Worm (Caenorhabditis elegans): ENCODE results near the gene epc-1.

epc-1 gene

DNA sequence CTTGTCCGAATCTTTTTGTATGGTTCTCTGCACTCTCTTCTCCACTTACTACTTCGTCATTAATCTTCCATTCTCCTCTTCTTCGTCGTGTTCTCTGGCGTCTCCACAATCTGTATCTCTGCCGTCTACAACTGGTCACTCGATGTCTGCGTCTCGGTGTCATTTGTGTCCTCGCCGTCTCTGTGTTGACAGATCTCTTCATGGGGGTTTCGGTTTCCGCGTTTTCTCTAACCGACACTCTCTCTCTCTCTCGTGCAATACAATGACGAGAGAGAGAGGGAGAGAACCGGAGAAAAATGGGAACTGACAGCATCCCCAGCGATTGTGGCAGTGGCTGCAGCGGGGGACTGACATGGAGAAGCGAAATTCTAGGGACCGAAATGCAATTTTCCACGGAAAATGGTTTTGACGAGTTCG, 4.1 kb upstream of the epc-1 start:
- TF ChIP-seq F39B2.1 (GFP tag; IDR thresholded peaks at IDR 0.05) (no peak), cebp-2 (GFP tag; IDR thresholded peaks at IDR 0.05) (no peak), mes-4 (tag; optimal IDR thresholded peaks at IDR 0.05) (no peak), atf-7 (tag; optimal IDR thresholded peaks at IDR 0.05) (peak; percentile 97), sdz-38 (tag; optimal IDR thresholded peaks at IDR 0.05) (no peak), F57C9.4 (tag; optimal IDR thresholded peaks at IDR 0.05) (no peak), nfyb-1 (GFP tag; IDR thresholded peaks at IDR 0.05) (peak; percentile 97), ZK185.1 (tag; optimal IDR thresholded peaks at IDR 0.05; ENCODE audit: poor library complexity, severe bottlenecking) (peak; percentile 83), C06A6.2 (GFP tag; conservative IDR thresholded peaks at IDR 0.05) (peak; percentile 95), F33H1.4 (GFP tag; IDR thresholded peaks at IDR 0.05) (no peak; the same call in 1 of the 2 replicates), attf-5 (GFP tag; optimal IDR thresholded peaks at IDR 0.05) (peak; percentile 91), lsl-1 (GFP tag; optimal IDR thresholded peaks at IDR 0.05) (no peak), nfya-1 (tag; optimal IDR thresholded peaks at IDR 0.05; ENCODE audit: borderline replicate concordance, insufficient read depth) (no peak), madf-8 (GFP tag; conservative IDR thresholded peaks at IDR 0.05) (no peak), ceh-27 (GFP tag; optimal IDR thresholded peaks at IDR 0.05) (peak; percentile 95), attf-6 (GFP tag; IDR thresholded peaks at IDR 0.05) (no peak), Y95B8A.8 (GFP tag; IDR thresholded peaks at IDR 0.05) (peak; percentile 76), somi-1 (GFP tag; optimal IDR thresholded peaks at IDR 0.05) (peak; percentile 99), snpc-1.3 (tag; optimal IDR thresholded peaks at IDR 0.05; ENCODE audit: insufficient read depth) (no peak), nhr-120 (GFP tag; IDR thresholded peaks at IDR 0.05) (no peak), B0019.2 (GFP tag; conservative IDR thresholded peaks at IDR 0.05) (no peak), ztf-6 (GFP tag; IDR thresholded peaks at IDR 0.05) (peak; percentile 61; the same call in 1 of the 2 replicates), athp-1 (tag; optimal IDR thresholded peaks at IDR 0.05) (peak; percentile 76), ztf-18 (tag; optimal IDR thresholded peaks at IDR 0.05) (peak; percentile 49), rcor-1 (GFP tag; IDR thresholded peaks at IDR 0.05) (peak; percentile 87), K12H6.12 (tag; optimal IDR thresholded peaks at IDR 0.05) (peak; percentile 98), unc-130 (GFP tag; optimal IDR thresholded peaks at IDR 0.05) (no peak), madf-10 (tag; optimal IDR thresholded peaks at IDR 0.05) (peak; percentile 94), Y56A3A.18 (GFP tag; IDR thresholded peaks at IDR 0.05) (0 out of 2 replicates have a peak, but pooled peaks have one; percentile 59), sptf-2 (GFP tag; optimal IDR thresholded peaks at IDR 0.05) (no peak), tlf-1 (GFP tag; optimal IDR thresholded peaks at IDR 0.05) (peak; percentile 92), T07F8.4 (tag; optimal IDR thresholded peaks at IDR 0.05) (peak; percentile 9), xnd-1 (tag; optimal IDR thresholded peaks at IDR 0.05) (no peak), dox-1 (GFP tag; IDR thresholded peaks at IDR 0.05) (peak; percentile 91), ztf-3 (GFP tag; optimal IDR thresholded peaks at IDR 0.05) (peak; percentile 86), mcd-1 (GFP tag; IDR thresholded peaks at IDR 0.05) (peak; percentile 86), akir-1 (GFP tag; optimal IDR thresholded peaks at IDR 0.05) (peak; percentile 82), bed-2 (GFP tag; IDR thresholded peaks at IDR 0.05) (0 out of 2 replicates have a peak, but pooled peaks have one; percentile 9), ekl-4 (GFP tag; IDR thresholded peaks at IDR 0.05) (peak; percentile 94), B0261.1 (tag; optimal IDR thresholded peaks at IDR 0.05) (peak; percentile 0), mxl-1 (tag; optimal IDR thresholded peaks at IDR 0.05) (no peak), hsf-1 (GFP tag; IDR thresholded peaks at IDR 0.05) (0 out of 2 replicates have a peak, but pooled peaks have one; percentile 74), madf-6 (GFP tag; IDR thresholded peaks at IDR 0.05) (no peak), rec-8 (tag; optimal IDR thresholded peaks at IDR 0.05) (no peak), ama-1 (optimal IDR thresholded peaks at IDR 0.05) (no peak), ama-1 (GFP tag; optimal IDR thresholded peaks at IDR 0.05) (no peak), nhr-27 (tag; optimal IDR thresholded peaks at IDR 0.05) (peak; percentile 43), F57A8.1 (GFP tag; optimal IDR thresholded peaks at IDR 0.05) (no peak), hmg-1.2 (GFP tag; IDR thresholded peaks at IDR 0.05) (peak; percentile 93)
